Fruit fly (Drosophila melanogaster) whole organism, embryonic: ENCODE results near the gene CG3726.
A peak's percentile ranks its signal among the peaks of the same experiment; 100 is the strongest.

Source experiments
- Ada2b ChIP-seq: fragments of 200-800 bp; sonication (Bioruptor generic); IDR thresholded peaks from 2 replicates; pipeline ENCODE4 v1.3.6; 2022; ENCODE audit warnings: missing biosample characterization, missing genetic modification characterization
- Awh ChIP-seq: fragments of 200-800 bp; sonication (Bioruptor generic); IDR thresholded peaks from 2 replicates; pipeline ENCODE4, ENCODE4 v1.3.6; 2022; ENCODE audit warnings: missing biosample characterization, missing genetic modification characterization
- CG10462 ChIP-seq: fragments of 200-800 bp; sonication (Bioruptor generic); optimal IDR thresholded peaks from 2 replicates; lab custom pipeline; 2016; ENCODE audit warnings: missing biosample characterization, missing genetic modification characterization
- CG11398 ChIP-seq: fragments of 200-800 bp; sonication (Bioruptor generic); optimal IDR thresholded peaks from 2 replicates; lab custom pipeline; 2016; ENCODE audit warnings: missing biosample characterization, missing genetic modification characterization
- CG12071 ChIP-seq: fragments of 200-800 bp; sonication (Bioruptor generic); optimal IDR thresholded peaks from 3 replicates; lab custom pipeline; 2018; ENCODE audit warnings: missing biosample characterization, mild to moderate bottlenecking, missing genetic modification characterization
- CG12219 ChIP-seq: fragments of 200-800 bp; sonication (Bioruptor generic); optimal IDR thresholded peaks from 3 replicates; lab custom pipeline; 2018; ENCODE audit warnings: missing biosample characterization, mild to moderate bottlenecking, missing genetic modification characterization
- CG12236 ChIP-seq: fragments of 200-800 bp; sonication (Bioruptor generic); optimal IDR thresholded peaks from 2 replicates; lab custom pipeline; 2016; ENCODE audit warnings: missing biosample characterization, missing genetic modification characterization
- CG13296 ChIP-seq: fragments of 200-800 bp; sonication (Bioruptor generic); optimal IDR thresholded peaks from 3 replicates; lab custom pipeline; 2018; ENCODE audit warnings: missing biosample characterization, mild to moderate bottlenecking, missing genetic modification characterization
- CG14014 ChIP-seq: fragments of 200-800 bp; sonication (Bioruptor generic); IDR thresholded peaks from 2 replicates; pipeline ENCODE4 v1.3.6; 2022; ENCODE audit warnings: missing biosample characterization, missing genetic modification characterization
- CG1603 ChIP-seq: fragments of 200-800 bp; sonication (Bioruptor generic); optimal IDR thresholded peaks from 2 replicates; lab custom pipeline; 2019; ENCODE audit warnings: missing biosample characterization, mild to moderate bottlenecking, missing genetic modification characterization, moderate library complexity
- CG16779 ChIP-seq: fragments of 200-800 bp; sonication (Bioruptor generic); IDR thresholded peaks from 2 replicates; pipeline ENCODE4 v1.3.6; 2022; ENCODE audit warnings: missing biosample characterization, missing genetic modification characterization
- CG16813 ChIP-seq: fragments of 200-800 bp; sonication (Bioruptor generic); IDR thresholded peaks from 3 replicates; pipeline ENCODE4 v1.3.6; 2022; ENCODE audit warnings: missing biosample characterization, missing genetic modification characterization; ENCODE audit not compliant: partially characterized antibody
- CG2712 ChIP-seq: fragments of 200-800 bp; optimal IDR thresholded peaks from 3 replicates; lab custom pipeline; 2019; ENCODE audit warnings: missing biosample characterization, mild to moderate bottlenecking, missing genetic modification characterization, moderate library complexity
- CG6791 ChIP-seq: fragments of 200-800 bp; sonication (Bioruptor generic); IDR thresholded peaks from 3 replicates; pipeline ENCODE4 v1.3.6; 2022; ENCODE audit warnings: missing biosample characterization, missing genetic modification characterization; ENCODE audit not compliant: partially characterized antibody
- CG7987 ChIP-seq: fragments of 200-800 bp; sonication (Bioruptor generic); optimal IDR thresholded peaks from 2 replicates; lab custom pipeline; 2018; ENCODE audit warnings: missing biosample characterization, mild to moderate bottlenecking, missing genetic modification characterization, moderate library complexity
- CG8924 ChIP-seq: fragments of 200-800 bp; optimal IDR thresholded peaks from 3 replicates; lab custom pipeline; 2019; ENCODE audit warnings: missing biosample characterization, mild to moderate bottlenecking, missing genetic modification characterization, moderate library complexity
- CTCF ChIP-seq: fragments of 200-800 bp; sonication (Bioruptor generic); optimal IDR thresholded peaks from 2 replicates; lab custom pipeline; 2017; ENCODE audit warnings: missing biosample characterization, mild to moderate bottlenecking, missing genetic modification characterization, moderate library complexity
- Dll ChIP-seq: fragments of 200-800 bp; sonication (Bioruptor generic); IDR thresholded peaks from 4 replicates; pipeline ENCODE4 v1.3.6; 2022; ENCODE audit warnings: missing biosample characterization, missing genetic modification characterization; ENCODE audit not compliant: partially characterized antibody
- E2f2 ChIP-seq: fragments of 200-800 bp; sonication (Bioruptor generic); IDR thresholded peaks from 2 replicates; pipeline ENCODE4 v1.3.6; 2022; ENCODE audit warnings: missing biosample characterization, missing genetic modification characterization
- HLHmδ ChIP-seq: fragments of 200-800 bp; sonication (Bioruptor generic); optimal IDR thresholded peaks from 2 replicates; lab custom pipeline; 2018; ENCODE audit warnings: missing biosample characterization, mild to moderate bottlenecking, missing genetic modification characterization, moderate library complexity
- Hmr ChIP-seq: fragments of 200-800 bp; sonication (Bioruptor generic); optimal IDR thresholded peaks from 3 replicates; lab custom pipeline; 2017; ENCODE audit warnings: mild to moderate bottlenecking, missing biosample characterization, missing genetic modification reagents, missing genetic modification characterization
- Hr78 ChIP-seq, 2 experiments: fragments of 200-800 bp in 1 of 2; fragments of >200 bp in 1 of 2; sonication (Bioruptor generic) in 1 of 2; optimal IDR thresholded peaks; 2 replicates each; lab custom pipeline; 2017 to 2019; ENCODE audit warnings: missing biosample characterization in 2 of 2, missing genetic modification characterization in 2 of 2, mild to moderate bottlenecking in 1 of 2, moderate library complexity in 1 of 2
- Hsf ChIP-seq: fragments of 200-800 bp; sonication (Bioruptor generic); optimal IDR thresholded peaks from 3 replicates; lab custom pipeline; 2016; ENCODE audit warnings: missing biosample characterization, missing genetic modification characterization
- Med ChIP-seq: fragments of 200-800 bp; sonication (Bioruptor generic); peaks from one replicate; lab custom pipeline; 2016; ENCODE audit warnings: missing biosample characterization, missing genetic modification characterization, mild to moderate bottlenecking, inconsistent platforms, moderate library complexity
- Mes4 ChIP-seq: fragments of 200-800 bp; sonication (Bioruptor generic); optimal IDR thresholded peaks from 2 replicates; lab custom pipeline; 2016; ENCODE audit warnings: missing biosample characterization, missing genetic modification characterization
- Nf-YC ChIP-seq: fragments of 200-800 bp; optimal IDR thresholded peaks from 3 replicates; lab custom pipeline; 2019; ENCODE audit warnings: missing biosample characterization, mild to moderate bottlenecking, missing genetic modification characterization, moderate library complexity
- Pdp1 ChIP-seq, 2 experiments: fragments of 200-800 bp; sonication (Bioruptor generic); optimal IDR thresholded peaks; 3 replicates each; lab custom pipeline; 2016; ENCODE audit warnings: missing biosample characterization in 2 of 2, missing genetic modification characterization in 2 of 2, mild to moderate bottlenecking in 1 of 2, moderate library complexity in 1 of 2
- Sin3A ChIP-seq: fragments of >200 bp; optimal IDR thresholded peaks from 2 replicates; lab custom pipeline; 2018
- Trl ChIP-seq, 3 experiments: fragments of >200 bp in 2 of 3; fragments of 200-800 bp in 1 of 3; sonication (Bioruptor generic) in 1 of 3; optimal IDR thresholded peaks; 2 replicates in 1 of 3; 3 replicates in 2 of 3; lab custom pipeline; 2016 to 2017; ENCODE audit warnings: missing biosample characterization in 1 of 3, missing genetic modification characterization in 1 of 3
- amos ChIP-seq: fragments of 200-800 bp; sonication (Bioruptor generic); IDR thresholded peaks from 2 replicates; pipeline ENCODE4 v1.3.6; 2022; ENCODE audit warnings: missing biosample characterization, missing genetic modification characterization; ENCODE audit not compliant: partially characterized antibody
- bbx ChIP-seq: fragments of 200-800 bp; sonication (Bioruptor generic); IDR thresholded peaks from 2 replicates; pipeline ENCODE4 v1.3.6; 2022; ENCODE audit warnings: missing biosample characterization, missing genetic modification characterization; ENCODE audit not compliant: partially characterized antibody
- chm ChIP-seq: fragments of 200-800 bp; sonication (Bioruptor generic); IDR thresholded peaks from 2 replicates; pipeline ENCODE4 v1.3.6; 2022; ENCODE audit warnings: missing biosample characterization, missing genetic modification characterization
- dan ChIP-seq: fragments of 200-800 bp; sonication (Bioruptor generic); IDR thresholded peaks from 2 replicates; pipeline ENCODE4 v1.3.6; 2022; ENCODE audit warnings: missing biosample characterization, missing genetic modification characterization
- fd64A ChIP-seq: fragments of 200-800 bp; sonication (Bioruptor generic); optimal IDR thresholded peaks from 3 replicates; lab custom pipeline; 2018; ENCODE audit warnings: missing biosample characterization, mild to moderate bottlenecking, missing genetic modification characterization
- grau ChIP-seq: fragments of 200-800 bp; optimal IDR thresholded peaks from 3 replicates; lab custom pipeline; 2019; ENCODE audit warnings: missing biosample characterization, mild to moderate bottlenecking, missing genetic modification characterization, moderate library complexity
- hbn ChIP-seq: fragments of 200-800 bp; sonication (Bioruptor generic); IDR thresholded peaks from 2 replicates; pipeline ENCODE4 v1.3.6; 2022; ENCODE audit warnings: missing biosample characterization, missing genetic modification characterization; ENCODE audit not compliant: partially characterized antibody
- her ChIP-seq: fragments of 200-800 bp; sonication (Bioruptor generic); optimal IDR thresholded peaks from 2 replicates; lab custom pipeline; 2016; ENCODE audit warnings: missing biosample characterization, missing genetic modification characterization
- knrl ChIP-seq: fragments of 200-800 bp; sonication (Bioruptor generic); IDR thresholded peaks from 3 replicates; pipeline ENCODE4 v1.3.6; 2022; ENCODE audit warnings: missing biosample characterization, missing genetic modification characterization; ENCODE audit not compliant: partially characterized antibody
- lola ChIP-seq, 3 experiments: fragments of >200 bp in 2 of 3; fragments of 200-800 bp in 1 of 3; sonication (Bioruptor generic) in 1 of 3; optimal IDR thresholded peaks; 2 replicates each; lab custom pipeline; 2017 to 2019; ENCODE audit warnings: missing biosample characterization in 3 of 3, missing genetic modification characterization in 3 of 3, mild to moderate bottlenecking in 1 of 3, moderate library complexity in 1 of 3
- pita ChIP-seq: fragments of 200-800 bp; sonication (Bioruptor generic); optimal IDR thresholded peaks from 2 replicates; lab custom pipeline; 2017; ENCODE audit warnings: missing biosample characterization, mild to moderate bottlenecking, missing genetic modification characterization
- pzg ChIP-seq: fragments of 200-800 bp; sonication (Bioruptor generic); optimal IDR thresholded peaks from 3 replicates; lab custom pipeline; 2018; ENCODE audit warnings: missing biosample characterization, mild to moderate bottlenecking, missing genetic modification characterization, moderate library complexity
- sisA ChIP-seq: fragments of 200-800 bp; sonication (Bioruptor generic); IDR thresholded peaks from 2 replicates; pipeline ENCODE4 v1.3.6; 2022; ENCODE audit warnings: missing biosample characterization, missing genetic modification characterization
- slbo ChIP-seq: fragments of 200-800 bp; sonication (Bioruptor generic); IDR thresholded peaks from 2 replicates; pipeline ENCODE4 v1.3.6; 2022; ENCODE audit warnings: missing biosample characterization, missing genetic modification characterization
- sug ChIP-seq: fragments of 200-800 bp; optimal IDR thresholded peaks from 2 replicates; lab custom pipeline; 2019; ENCODE audit warnings: missing biosample characterization, mild to moderate bottlenecking, missing genetic modification characterization, moderate library complexity
- trem ChIP-seq: fragments of 200-800 bp; optimal IDR thresholded peaks from 3 replicates; lab custom pipeline; 2019; ENCODE audit warnings: missing biosample characterization, mild to moderate bottlenecking, missing genetic modification characterization, moderate library complexity
- unpg ChIP-seq: fragments of 200-800 bp; sonication (Bioruptor generic); optimal IDR thresholded peaks from 3 replicates; lab custom pipeline; 2018; ENCODE audit warnings: missing biosample characterization, mild to moderate bottlenecking, missing genetic modification characterization, moderate library complexity
- vvl ChIP-seq: fragments of 200-800 bp; sonication (Bioruptor generic); IDR thresholded peaks from 2 replicates; pipeline ENCODE4 v1.3.6; 2022; ENCODE audit warnings: missing biosample characterization, missing genetic modification characterization

The CG3726 gene

DNA sequence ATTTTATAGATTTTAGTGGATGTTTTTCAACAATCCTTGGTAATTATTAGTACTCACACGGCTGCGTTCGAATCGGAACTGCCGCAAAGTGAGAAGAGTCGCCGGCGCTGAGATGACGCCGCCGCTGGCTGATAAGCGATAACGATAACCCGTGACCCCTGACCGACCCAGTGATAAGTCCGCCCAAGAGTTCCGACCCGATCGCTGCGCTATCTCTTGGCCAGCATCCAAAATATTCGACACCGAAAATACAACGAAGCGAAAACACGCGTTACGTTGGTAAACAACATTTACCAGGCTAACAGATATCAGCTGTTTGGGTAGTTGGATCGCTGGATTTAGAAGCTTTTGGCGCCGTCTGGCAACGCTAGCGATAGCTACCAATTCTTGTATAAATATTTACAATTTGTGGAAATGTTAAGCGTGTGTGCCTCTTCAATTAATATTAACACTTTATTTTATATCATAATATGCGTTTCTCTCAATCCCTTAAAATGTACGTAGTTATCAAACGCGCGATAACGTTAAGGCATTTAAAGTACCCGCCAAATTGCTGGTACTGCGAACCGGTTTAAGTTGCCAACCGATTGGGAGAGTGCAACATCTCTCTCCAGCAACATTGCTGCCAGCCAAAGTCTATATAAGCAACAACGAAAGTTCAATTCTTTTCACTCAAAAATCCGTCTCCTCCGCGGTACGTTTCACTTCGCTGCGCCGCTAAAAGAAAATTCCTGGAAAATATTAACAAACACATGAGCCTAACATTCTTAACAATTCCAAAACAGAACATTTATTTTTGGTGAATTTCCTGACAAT is at the start of gene CG3726, which contains the start of gene Shmt (continued):
- peak; percentile 43 for TF ChIP-seq CG13296
- TF ChIP-seq CG14014 (GFP tag; lab: Robert Waterston, UW) = no peak
- peak; percentile 1 for TF ChIP-seq trem (tag; lab: Kevin White, UChicago)
- TF ChIP-seq CTCF = peak; percentile 58
- TF ChIP-seq pita (GFP tag; lab: Kevin White, UChicago) = peak; percentile 16
- no peak for TF ChIP-seq Ada2b
- TF ChIP-seq sisA (GFP tag; lab: Robert Waterston, UW) = no peak
- peak; percentile 73 for TF ChIP-seq Med
- TF ChIP-seq grau = peak; percentile 11
- TF ChIP-seq CG1603 (tag; lab: Kevin White, UChicago) = peak; percentile 0
- TF ChIP-seq CG6791 = 0 out of 3 replicates have a peak, but pooled peaks have one; percentile 41
- peak; percentile 3 for TF ChIP-seq Nf-YC
- peak; percentile 24 for TF ChIP-seq pzg (GFP tag; lab: Kevin White, UChicago)
- peak; percentile 4 for TF ChIP-seq Sin3A (lab: Kevin White, UChicago)
- TF ChIP-seq amos (GFP tag; lab: Robert Waterston, UW) = peak; percentile 37; the same call in 1 of the 2 replicates
- peak in 1 of 2 experiments; percentile 13 for TF ChIP-seq Pdp1 (GFP tag; optimal IDR thresholded peaks at IDR 0.05; lab: Kevin White, UChicago)
- TF ChIP-seq Hsf = no peak
- peak; percentile 26 for TF ChIP-seq CG12236
- peak; percentile 9 for TF ChIP-seq CG7987
- TF ChIP-seq Hr78 (GFP tag; optimal IDR thresholded peaks at IDR 0.05; lab: Kevin White, UChicago) = peak in 1 of 2 experiments; percentile 98
- TF ChIP-seq CG12071 (GFP tag; lab: Kevin White, UChicago) = peak; percentile 44
- no peak for TF ChIP-seq Awh (GFP tag; lab: Robert Waterston, UW)
- TF ChIP-seq CG11398 (GFP tag; lab: Kevin White, UChicago) = no peak
- 0 out of 2 replicates have a peak, but pooled peaks have one; percentile 33 for TF ChIP-seq vvl (GFP tag; lab: Robert Waterston, UW)
- no peak for TF ChIP-seq CG16779 (GFP tag; lab: Robert Waterston, UW)
- TF ChIP-seq Trl (optimal IDR thresholded peaks at IDR 0.05; lab: Kevin White, UChicago) = peak; percentile 29 to 30
- no peak for TF ChIP-seq Trl (GFP tag; optimal IDR thresholded peaks at IDR 0.05; lab: Kevin White, UChicago)
- TF ChIP-seq sug (tag; lab: Kevin White, UChicago) = peak; percentile 28
- TF ChIP-seq unpg (GFP tag; lab: Kevin White, UChicago) = peak; percentile 9
- TF ChIP-seq CG12219 = peak; percentile 10
- peak; percentile 19; the same call in 1 of the 2 replicates for TF ChIP-seq bbx
- TF ChIP-seq E2f2 (GFP tag; lab: Robert Waterston, UW) = peak; percentile 84
- TF ChIP-seq hbn = 0 out of 2 replicates have a peak, but pooled peaks have one; percentile 20
- no peak for TF ChIP-seq fd64A
- peak; percentile 9 for TF ChIP-seq CG8924 (tag; lab: Kevin White, UChicago)
- peak; percentile 37 for TF ChIP-seq her (GFP tag; lab: Kevin White, UChicago)
- no peak for TF ChIP-seq slbo (GFP tag; lab: Robert Waterston, UW)
- peak; percentile 24 for TF ChIP-seq Hmr
- no peak for TF ChIP-seq knrl (GFP tag; lab: Robert Waterston, UW)
- peak; percentile 42; the same call in 1 of the 2 replicates for TF ChIP-seq chm (GFP tag; lab: Robert Waterston, UW)

DNA sequence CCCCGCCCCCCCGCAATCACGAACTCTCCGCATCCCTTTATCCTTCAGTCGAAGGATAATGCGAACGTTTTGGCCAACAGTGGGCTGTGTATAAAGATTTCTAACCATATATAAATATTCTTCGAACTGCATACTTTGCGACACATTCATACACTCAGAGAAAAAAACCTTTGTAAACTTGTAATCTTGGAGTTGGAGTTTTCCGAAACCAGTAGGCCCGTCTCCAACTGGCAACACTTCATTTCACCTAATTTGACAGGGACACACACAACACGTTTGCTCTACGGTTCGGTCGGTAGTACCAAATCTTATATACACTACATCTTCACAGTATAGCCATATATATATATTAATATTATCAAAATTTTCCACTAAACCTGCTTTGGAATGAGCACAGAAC is 48.1 kb upstream of the CG3726 start, which contains the start of gene CG15764:
CG15764 (plus strand) TSS at position 301 of the 400 bp plus-strand sequence.
- TF ChIP-seq HLHmδ = no peak
- TF ChIP-seq CG10462 = no peak
- no peak for TF ChIP-seq CG2712
- no peak for TF ChIP-seq Mes4 (GFP tag; lab: Kevin White, UChicago)
- no peak for TF ChIP-seq dan (GFP tag; lab: Robert Waterston, UW)
- TF ChIP-seq CG16813 = no peak
- no peak for TF ChIP-seq lola (GFP tag; optimal IDR thresholded peaks at IDR 0.05; lab: Kevin White, UChicago)
- no peak for TF ChIP-seq Dll (GFP tag; lab: Robert Waterston, UW)
- TF ChIP-seq, all 482 proteins: peak for 0
